Worm (Caenorhabditis elegans) whole organism, mixed stage, embryonic: ENCODE measurements around the gene clec-86.

Source experiments
- blmp-1 ChIP-seq: fragments of 150-350 bp; optimal IDR thresholded peaks from 2 replicates; lab custom pipeline; 2014; ENCODE audit warnings: missing biosample characterization, missing genetic modification characterization
- ceh-43 ChIP-seq: fragments of 200-800 bp; sonication (Bioruptor generic); optimal IDR thresholded peaks from 2 replicates; lab custom pipeline; 2018; ENCODE audit warnings: mild to moderate bottlenecking, missing genetic modification characterization, moderate library complexity, missing compliant biosample characterization
- ceh-83 ChIP-seq: fragments of 200-800 bp; sonication (Bioruptor generic); optimal IDR thresholded peaks from 2 replicates; lab custom pipeline; 2018; ENCODE audit warnings: mild to moderate bottlenecking, missing genetic modification characterization, missing compliant biosample characterization
- elt-1 ChIP-seq: sonication (generic microtip); optimal IDR thresholded peaks from 2 replicates; lab custom pipeline; 2017; ENCODE audit warnings: missing genetic modification characterization, mild to moderate bottlenecking, missing compliant biosample characterization, antibody characterized with exemption, moderate library complexity, borderline replicate concordance; ENCODE audit not compliant: insufficient read depth
- elt-3 ChIP-seq: fragments of 150-350 bp; optimal IDR thresholded peaks from 2 replicates; lab custom pipeline; 2014; ENCODE audit warnings: missing biosample characterization, missing genetic modification characterization
- mep-1 ChIP-seq: fragments of 150-350 bp; optimal IDR thresholded peaks from 2 replicates; lab custom pipeline; 2017; ENCODE audit warnings: missing biosample characterization, missing genetic modification reagents, missing genetic modification characterization, inconsistent platforms
- nhr-12 ChIP-seq: fragments of 150-350 bp; optimal IDR thresholded peaks from 2 replicates; lab custom pipeline; 2014; ENCODE audit warnings: missing biosample characterization, missing genetic modification characterization
- nhr-2 ChIP-seq: fragments of 150-350 bp; optimal IDR thresholded peaks from 2 replicates; lab custom pipeline; 2014; ENCODE audit warnings: missing biosample characterization, missing genetic modification characterization
- nhr-237 ChIP-seq: fragments of 150-350 bp; optimal IDR thresholded peaks from 2 replicates; lab custom pipeline; 2014; ENCODE audit warnings: missing biosample characterization, missing genetic modification characterization
- nhr-28 ChIP-seq: fragments of 150-350 bp; optimal IDR thresholded peaks from 2 replicates; lab custom pipeline; 2014; ENCODE audit warnings: missing biosample characterization, missing genetic modification characterization
- pha-4 ChIP-seq: fragments of 150-350 bp; optimal IDR thresholded peaks from 2 replicates; lab custom pipeline; 2018; ENCODE audit warnings: missing biosample characterization, missing genetic modification reagents, missing genetic modification characterization
- unc-39 ChIP-seq: fragments of 150-350 bp; optimal IDR thresholded peaks from 2 replicates; lab custom pipeline; 2014; ENCODE audit warnings: missing biosample characterization, missing genetic modification characterization
- unc-62 ChIP-seq: fragments of 150-350 bp; optimal IDR thresholded peaks from 2 replicates; lab custom pipeline; 2014; ENCODE audit warnings: missing biosample characterization, missing genetic modification reagents, missing genetic modification characterization

ce11 chrX:7140682-7141254 is 1.1 kb downstream of the clec-86 start:
- TF ChIP-seq mep-1 (no peak), pha-4 (tag; lab: Kevin White, UChicago) (no peak), nhr-12 (no peak), unc-62 (GFP tag; lab: Kevin White, UChicago) (no peak), elt-3 (tag; lab: Kevin White, UChicago) (no peak), ceh-43 (GFP tag; lab: Kevin White, UChicago) (no peak), nhr-237 (no peak), blmp-1 (tag; lab: Kevin White, UChicago) (no peak), unc-39 (tag; lab: Kevin White, UChicago) (no peak), elt-1 (tag; lab: Kevin White, UChicago) (no peak), ceh-83 (no peak), nhr-28 (tag; lab: Kevin White, UChicago) (no peak), nhr-2 (tag; lab: Kevin White, UChicago) (no peak)
